Fruit fly (Drosophila melanogaster): ENCODE data around the gene Tet.

DNA sequence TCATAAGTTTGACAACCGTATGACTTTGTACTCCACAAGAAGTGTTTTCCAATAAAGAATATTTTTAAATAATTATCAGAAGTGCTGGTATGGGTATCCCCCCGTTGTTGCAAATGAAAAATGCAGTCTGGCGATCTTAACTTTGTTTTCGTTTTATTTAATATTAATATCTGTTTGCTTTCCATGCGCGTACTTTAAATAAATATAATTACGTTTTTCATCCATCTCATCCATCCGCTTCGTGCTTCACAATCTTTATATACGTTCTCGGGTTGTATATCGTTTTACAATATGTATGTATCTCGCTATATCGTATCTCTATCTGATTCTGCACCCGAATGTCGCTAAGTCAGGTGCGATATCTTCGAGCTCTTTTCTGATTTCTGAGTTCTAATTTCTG, 93.0 kb downstream of the Tet start:
- no peak for TF ChIP-seq psq (optimal IDR thresholded peaks at IDR 0.05)
- TF ChIP-seq h (optimal IDR thresholded peaks at IDR 0.05) = no peak
- no peak for TF ChIP-seq insv (optimal IDR thresholded peaks at IDR 0.05)

Data from Kc167 (cell line).